Fruit fly (Drosophila melanogaster): Measurements from ENCODE around the gene Npc2g.

Npc2g gene

DNA sequence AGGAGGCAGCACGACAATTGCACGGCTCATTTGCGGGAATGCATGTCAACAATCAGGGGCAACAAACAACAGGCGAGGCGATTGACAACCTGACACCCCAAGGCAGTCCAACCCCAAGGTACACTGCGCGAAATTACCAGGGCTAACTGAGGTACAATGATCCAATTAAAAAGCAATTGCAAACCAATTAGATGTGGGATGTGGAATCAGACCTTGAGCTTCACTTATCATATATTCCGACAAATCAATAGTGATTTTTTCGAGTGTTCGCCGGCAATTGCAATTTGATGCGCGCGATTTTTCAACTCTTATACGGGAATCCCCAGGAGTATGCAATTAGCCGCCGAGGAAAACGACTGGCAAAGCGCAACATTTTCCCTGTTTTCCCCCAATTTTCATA is 2.0 kb upstream of the Npc2g start:
- TF ChIP-seq Dll (optimal IDR thresholded peaks at IDR 0.05) (no peak), usp (GFP tag; optimal IDR thresholded peaks at IDR 0.05) (no peak), psq (optimal IDR thresholded peaks at IDR 0.05) (no peak), EcR (GFP tag; optimal IDR thresholded peaks at IDR 0.05) (no peak), CG8478 (optimal IDR thresholded peaks at IDR 0.05) (no peak), pan (optimal IDR thresholded peaks at IDR 0.05) (no peak)

DNA sequence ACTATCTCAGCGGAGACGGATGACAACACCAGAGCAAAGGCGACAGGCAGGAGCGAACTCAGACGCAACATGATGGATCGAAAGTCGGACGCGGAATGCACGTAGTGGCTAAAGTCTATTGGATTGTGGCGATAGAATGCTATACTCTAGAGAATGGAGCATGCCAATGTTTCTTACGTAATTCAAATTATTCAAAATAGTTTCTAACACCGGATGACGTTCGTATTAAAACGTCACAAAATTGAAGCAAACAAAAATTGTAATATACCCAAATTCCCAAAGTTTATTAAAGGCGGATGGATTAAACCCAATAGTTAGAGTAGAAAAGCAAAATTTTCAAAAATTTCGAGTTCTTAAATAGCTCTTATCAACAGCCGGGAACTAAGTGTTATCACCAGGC is 1.1 kb upstream of the Npc2g start, which contains the start of gene Npc2h:
Npc2h (minus strand) TSS at position 101 of the 400 bp plus-strand sequence.
- TF ChIP-seq CG8478 (optimal IDR thresholded peaks at IDR 0.05) (no peak), EcR (GFP tag; optimal IDR thresholded peaks at IDR 0.05) (no peak), Dll (optimal IDR thresholded peaks at IDR 0.05) (no peak), pan (optimal IDR thresholded peaks at IDR 0.05) (no peak), psq (optimal IDR thresholded peaks at IDR 0.05) (no peak), usp (GFP tag; optimal IDR thresholded peaks at IDR 0.05) (no peak)

DNA sequence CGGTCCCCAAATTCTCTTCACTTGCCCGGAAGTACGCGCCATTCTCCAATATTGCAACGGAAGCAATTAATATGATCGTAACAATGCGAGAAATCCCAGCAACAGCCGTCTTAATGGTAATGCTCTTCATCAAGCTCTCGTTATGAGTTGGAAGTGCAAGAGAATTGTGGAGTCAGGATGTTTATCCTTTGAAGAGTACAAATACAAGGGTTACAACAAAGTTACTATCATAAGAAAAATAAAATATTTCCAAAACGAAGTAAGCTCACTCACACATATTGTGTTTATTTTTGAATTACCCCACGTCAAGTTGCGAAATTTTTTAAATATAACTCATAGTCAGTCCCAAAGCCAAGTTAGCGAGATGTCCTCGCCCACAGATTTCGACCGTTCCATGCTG is 2.5 kb downstream of the Npc2g start, which contains the start of gene CG15543:
CG15543 (plus strand) TSS at position 301 of the 400 bp plus-strand sequence.
- TF ChIP-seq psq (optimal IDR thresholded peaks at IDR 0.05) (no peak), EcR (GFP tag; optimal IDR thresholded peaks at IDR 0.05) (no peak), pan (optimal IDR thresholded peaks at IDR 0.05) (no peak), CG8478 (optimal IDR thresholded peaks at IDR 0.05) (no peak), Dll (optimal IDR thresholded peaks at IDR 0.05) (no peak), usp (GFP tag; optimal IDR thresholded peaks at IDR 0.05) (no peak)

DNA sequence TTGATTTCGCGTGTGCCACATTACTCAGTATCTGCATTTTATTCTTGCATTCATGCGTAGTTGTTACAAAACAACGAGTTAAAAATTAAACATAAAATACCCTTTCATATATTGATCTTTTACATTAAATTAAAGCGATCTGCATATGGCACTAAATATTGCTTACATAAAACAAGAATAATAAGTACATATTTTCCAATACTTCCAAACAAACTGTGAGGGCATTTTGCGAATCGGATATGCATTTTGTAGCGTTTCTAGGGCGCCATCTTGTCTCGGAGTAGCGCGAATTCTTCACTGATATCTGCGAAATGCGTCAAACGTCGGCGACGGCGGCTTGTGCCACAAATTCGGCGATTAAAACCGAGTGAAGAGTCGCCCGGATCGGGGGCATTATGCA is 3.7 kb downstream of the Npc2g start:
- no peak for TF ChIP-seq psq (optimal IDR thresholded peaks at IDR 0.05)
- no peak for TF ChIP-seq usp (GFP tag; optimal IDR thresholded peaks at IDR 0.05)

DNA sequence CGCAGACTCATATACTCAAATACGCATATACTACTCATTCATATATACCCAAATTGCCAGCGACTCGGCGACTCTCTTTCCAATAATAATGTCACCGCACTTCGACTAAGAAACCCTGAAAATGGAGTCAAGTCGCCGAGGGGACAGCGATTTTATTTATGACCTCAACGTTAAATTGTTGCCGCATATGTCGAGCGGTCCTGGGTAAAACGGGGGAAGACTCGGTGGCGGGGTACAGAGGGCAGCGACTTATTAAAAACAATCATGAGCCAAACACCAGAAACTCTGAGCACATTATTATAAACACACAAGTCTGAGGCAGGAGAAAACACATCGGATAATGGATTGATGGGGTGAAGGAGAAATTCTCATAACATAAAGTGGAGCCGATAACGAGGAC is 10.0 kb downstream of the Npc2g start:
- TF ChIP-seq EcR (GFP tag; optimal IDR thresholded peaks at IDR 0.05), result no peak

DNA sequence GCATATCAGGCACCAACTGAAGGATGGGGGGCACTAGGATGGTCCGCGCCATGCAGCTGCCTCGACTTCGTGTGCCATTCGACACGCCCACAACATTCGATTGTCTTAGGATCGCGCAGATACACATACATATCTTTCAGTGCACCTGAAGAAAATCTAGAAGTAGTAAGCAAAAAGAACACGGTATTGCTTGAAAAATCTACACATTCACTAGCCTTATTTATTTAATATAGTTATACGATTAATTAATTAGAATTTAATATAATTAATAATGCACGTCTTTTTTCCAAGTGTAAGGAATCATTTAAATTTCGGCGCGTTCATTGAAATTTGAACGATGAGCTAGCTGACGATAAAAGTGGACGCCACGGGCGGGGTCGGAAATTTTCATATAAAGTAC is 10.5 kb downstream of the Npc2g start:
- no peak for TF ChIP-seq psq (optimal IDR thresholded peaks at IDR 0.05)
- TF ChIP-seq Dll (optimal IDR thresholded peaks at IDR 0.05), result no peak
- no peak for TF ChIP-seq CG8478 (optimal IDR thresholded peaks at IDR 0.05)
- no peak for TF ChIP-seq usp (GFP tag; optimal IDR thresholded peaks at IDR 0.05)
- no peak for TF ChIP-seq pan (optimal IDR thresholded peaks at IDR 0.05)
- TF ChIP-seq EcR (GFP tag; optimal IDR thresholded peaks at IDR 0.05), result no peak

DNA sequence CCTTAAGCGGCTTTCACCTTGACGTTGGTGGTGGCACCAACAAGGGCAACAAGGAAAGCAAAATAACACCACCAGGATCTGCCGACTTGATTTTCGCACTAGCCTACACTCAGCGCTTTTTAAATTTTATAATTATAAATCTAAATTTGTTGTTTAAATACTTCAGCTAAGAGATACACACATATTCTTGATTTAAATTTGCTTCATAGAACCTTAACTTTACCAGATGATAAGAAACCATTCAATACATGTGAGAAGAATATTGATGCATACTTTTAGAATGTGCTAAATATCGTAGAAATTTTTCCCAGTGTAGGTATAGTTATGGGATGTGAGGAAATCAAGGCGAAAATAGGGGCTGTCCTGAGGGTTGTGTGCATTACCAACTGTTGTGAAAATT is 12.0 kb downstream of the Npc2g start:
- TF ChIP-seq psq (optimal IDR thresholded peaks at IDR 0.05) (no peak), EcR (GFP tag; optimal IDR thresholded peaks at IDR 0.05) (no peak), pan (optimal IDR thresholded peaks at IDR 0.05) (no peak), CG8478 (optimal IDR thresholded peaks at IDR 0.05) (no peak), Dll (optimal IDR thresholded peaks at IDR 0.05) (no peak), usp (GFP tag; optimal IDR thresholded peaks at IDR 0.05) (no peak)

DNA sequence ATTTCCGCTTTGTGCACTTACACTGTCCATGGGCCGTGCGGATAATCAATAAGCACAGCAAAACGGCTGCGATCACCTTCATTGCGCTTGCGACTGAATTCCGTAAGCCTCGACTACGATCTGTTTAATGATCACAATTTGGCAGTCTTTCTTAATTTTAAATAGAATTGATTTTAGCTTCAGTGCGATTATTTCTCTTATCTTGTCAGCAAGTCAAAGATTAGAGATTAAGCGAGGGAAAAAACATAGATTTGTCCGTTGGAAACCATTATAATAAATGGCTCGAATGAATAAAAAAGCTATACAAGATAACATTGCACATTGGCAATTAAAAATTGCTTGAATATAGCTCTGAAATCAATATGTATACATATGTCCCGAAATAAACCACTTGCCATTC is 14.0 kb downstream of the Npc2g start, which contains the start of gene CG11313:
CG11313 (minus strand) TSS at position 101 of the 400 bp plus-strand sequence.
- no peak for TF ChIP-seq pan (optimal IDR thresholded peaks at IDR 0.05)
- no peak for TF ChIP-seq usp (GFP tag; optimal IDR thresholded peaks at IDR 0.05)
- no peak for TF ChIP-seq psq (optimal IDR thresholded peaks at IDR 0.05)
- TF ChIP-seq EcR (GFP tag; optimal IDR thresholded peaks at IDR 0.05), result no peak
- no peak for TF ChIP-seq CG8478 (optimal IDR thresholded peaks at IDR 0.05)
- no peak for TF ChIP-seq Dll (optimal IDR thresholded peaks at IDR 0.05)

DNA sequence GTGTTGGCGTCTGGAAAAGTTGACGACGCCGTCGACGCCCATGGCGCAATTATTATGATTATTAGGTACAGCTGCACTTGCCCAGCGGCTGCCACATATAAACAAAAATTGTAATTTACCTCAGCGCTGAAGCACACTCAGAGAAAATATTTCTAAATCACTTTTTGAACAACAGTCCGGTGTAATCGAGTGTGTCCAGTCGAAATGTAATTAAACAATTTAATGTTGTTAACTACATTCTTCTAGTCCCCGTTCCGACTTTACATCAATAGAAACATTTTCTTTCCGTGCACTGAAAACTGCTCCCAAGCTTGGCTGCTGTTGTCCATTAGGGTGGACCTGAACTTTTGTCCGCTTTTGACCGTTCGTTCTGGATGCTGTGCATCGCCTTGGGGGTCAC is 16.1 kb downstream of the Npc2g start:
- TF ChIP-seq EcR (GFP tag; optimal IDR thresholded peaks at IDR 0.05) (no peak), Dll (optimal IDR thresholded peaks at IDR 0.05) (no peak), CG8478 (optimal IDR thresholded peaks at IDR 0.05) (no peak), pan (optimal IDR thresholded peaks at IDR 0.05) (no peak), usp (GFP tag; optimal IDR thresholded peaks at IDR 0.05) (no peak)

DNA sequence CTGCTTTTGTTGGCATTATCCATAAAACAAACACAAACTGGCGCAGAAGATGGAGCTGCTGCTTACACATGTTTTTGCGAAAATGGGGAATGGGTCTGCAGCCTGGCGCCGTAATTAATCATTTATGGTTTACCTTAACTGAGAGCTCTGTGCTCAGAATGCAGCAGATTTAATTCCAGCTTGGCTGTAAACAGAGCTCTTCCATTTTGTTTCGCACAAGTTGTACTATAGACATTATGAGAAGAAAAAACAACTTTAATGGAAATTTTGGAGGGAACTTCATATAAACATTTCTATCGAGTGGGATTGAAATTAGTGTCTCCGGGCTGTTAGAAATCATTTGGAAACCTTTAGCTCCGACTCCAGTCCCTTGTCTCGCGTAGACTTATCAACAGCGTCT is 19.3 kb downstream of the Npc2g start, which contains the start of gene eIF4H2:
eIF4H2 (plus strand) TSS at position 301 of the 400 bp plus-strand sequence.
- TF ChIP-seq pan (optimal IDR thresholded peaks at IDR 0.05), result no peak
- TF ChIP-seq CG8478 (optimal IDR thresholded peaks at IDR 0.05), result no peak

DNA sequence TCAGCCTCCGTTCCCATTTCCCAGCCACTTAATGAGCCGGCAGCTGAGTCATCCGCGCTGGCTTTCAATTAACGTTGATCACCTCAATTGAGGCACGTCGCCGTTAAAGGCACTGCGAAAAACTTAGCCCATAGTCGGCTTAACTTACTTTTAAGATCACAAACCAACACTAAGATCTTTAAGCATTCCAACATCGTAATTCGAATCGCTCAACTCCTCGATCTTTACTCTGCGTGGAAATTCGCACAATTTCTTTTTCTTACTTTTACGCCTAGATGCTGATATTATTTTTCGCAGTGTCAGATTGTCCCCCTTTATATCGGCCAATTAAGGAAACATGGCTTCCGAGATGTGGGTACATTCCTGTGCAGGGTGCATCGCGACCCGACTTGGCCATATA is 22.7 kb downstream of the Npc2g start:
- TF ChIP-seq CG8478 (optimal IDR thresholded peaks at IDR 0.05) (no peak), pan (optimal IDR thresholded peaks at IDR 0.05) (no peak), Dll (optimal IDR thresholded peaks at IDR 0.05) (no peak), EcR (GFP tag; optimal IDR thresholded peaks at IDR 0.05) (no peak), psq (optimal IDR thresholded peaks at IDR 0.05) (no peak), usp (GFP tag; optimal IDR thresholded peaks at IDR 0.05) (no peak)

DNA sequence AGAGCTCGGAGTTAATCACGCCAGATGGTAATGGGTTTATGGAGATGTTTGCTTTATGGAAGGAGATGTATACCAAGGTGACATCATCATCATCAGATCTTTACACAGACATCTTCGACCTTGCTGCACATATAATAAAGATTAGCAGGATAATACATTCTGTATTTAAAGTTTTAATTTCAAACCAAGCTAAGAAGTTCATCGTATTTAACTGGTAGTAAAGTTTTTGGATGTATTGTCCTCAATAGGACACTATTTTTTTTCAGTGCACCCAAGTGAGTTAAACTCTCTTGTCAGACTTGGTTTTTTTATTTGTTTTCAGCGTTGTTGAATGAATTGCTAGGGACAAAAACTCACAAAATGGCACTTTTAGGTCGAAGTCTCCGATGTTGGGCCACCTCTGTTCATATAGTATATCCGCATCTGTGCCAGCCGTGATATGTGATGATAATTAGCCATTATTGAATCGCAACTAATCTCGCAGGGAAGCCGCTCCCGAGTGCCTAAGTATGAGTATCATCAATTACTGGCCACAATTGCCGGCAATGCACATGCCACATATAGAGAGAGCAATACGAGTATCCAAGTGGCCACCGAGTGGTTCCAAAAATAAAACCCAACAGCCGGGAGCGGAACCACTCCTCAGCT is 23.7 kb downstream of the Npc2g start:
- TF ChIP-seq psq (optimal IDR thresholded peaks at IDR 0.05) (no peak), usp (GFP tag; optimal IDR thresholded peaks at IDR 0.05) (no peak), Dll (optimal IDR thresholded peaks at IDR 0.05) (no peak), CG8478 (optimal IDR thresholded peaks at IDR 0.05) (no peak), pan (optimal IDR thresholded peaks at IDR 0.05) (no peak)

DNA sequence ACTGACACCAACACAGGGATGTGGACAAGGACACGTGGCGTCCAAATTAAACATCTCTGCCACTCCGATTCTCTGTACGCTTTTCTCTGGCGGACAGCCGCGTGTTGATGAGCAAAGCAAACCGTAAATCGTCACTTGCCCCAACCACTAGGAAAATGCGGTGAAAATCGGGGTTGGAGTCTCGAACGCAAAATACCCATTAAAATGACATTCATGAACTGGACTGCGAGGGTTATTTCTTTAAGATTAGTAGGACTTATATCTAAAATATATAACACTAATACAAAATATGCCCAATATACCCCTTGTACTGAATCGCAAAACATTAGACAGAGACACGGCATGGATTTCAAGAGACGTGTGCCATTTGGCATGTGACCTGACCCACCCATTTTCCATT is 26.6 kb downstream of the Npc2g start:
- TF ChIP-seq CG8478 (optimal IDR thresholded peaks at IDR 0.05) (no peak), Dll (optimal IDR thresholded peaks at IDR 0.05) (no peak), psq (optimal IDR thresholded peaks at IDR 0.05) (no peak), EcR (GFP tag; optimal IDR thresholded peaks at IDR 0.05) (no peak), pan (optimal IDR thresholded peaks at IDR 0.05) (no peak), usp (GFP tag; optimal IDR thresholded peaks at IDR 0.05) (no peak)

Measured in whole organism.